Worm (Caenorhabditis elegans) whole organism, young adult: ENCODE measurements around the gene C16C8.27.

Source experiments
- B0261.1 ChIP-seq: sonication (generic microtip); optimal IDR thresholded peaks from 2 replicates; lab custom pipeline; 2016; ENCODE audit warnings: mild to moderate bottlenecking, missing genetic modification characterization, moderate library complexity, missing compliant biosample characterization
- ama-1 ChIP-seq, 3 experiments: fragments of 150-350 bp in 1 of 3; sonication (generic microtip) in 2 of 3; optimal IDR thresholded peaks; 2 replicates each; lab custom pipeline; 2014 to 2018; ENCODE audit warnings: missing biosample characterization in 2 of 3, missing genetic modification characterization in 2 of 3, missing genetic modification reagents in 2 of 3
- hlh-26 ChIP-seq: fragments of 200-800 bp; sonication (Bioruptor generic); conservative IDR thresholded peaks from 2 replicates; pipeline ENCODE4 v1.3.6; 2022; ENCODE audit warnings: missing genetic modification reagents, missing genetic modification characterization, missing compliant biosample characterization
- lsy-27 ChIP-seq: sonication (generic microtip); optimal IDR thresholded peaks from 2 replicates; lab custom pipeline; 2017; ENCODE audit warnings: missing genetic modification characterization, mild to moderate bottlenecking, missing compliant biosample characterization, antibody characterized with exemption, missing genotype, borderline replicate concordance; ENCODE audit not compliant: insufficient read depth
- pha-4 ChIP-seq: fragments of 150-350 bp; sonication (generic microtip); optimal IDR thresholded peaks from 2 replicates; lab custom pipeline; 2014; ENCODE audit warnings: missing biosample characterization, missing genetic modification reagents, missing genetic modification characterization

DNA sequence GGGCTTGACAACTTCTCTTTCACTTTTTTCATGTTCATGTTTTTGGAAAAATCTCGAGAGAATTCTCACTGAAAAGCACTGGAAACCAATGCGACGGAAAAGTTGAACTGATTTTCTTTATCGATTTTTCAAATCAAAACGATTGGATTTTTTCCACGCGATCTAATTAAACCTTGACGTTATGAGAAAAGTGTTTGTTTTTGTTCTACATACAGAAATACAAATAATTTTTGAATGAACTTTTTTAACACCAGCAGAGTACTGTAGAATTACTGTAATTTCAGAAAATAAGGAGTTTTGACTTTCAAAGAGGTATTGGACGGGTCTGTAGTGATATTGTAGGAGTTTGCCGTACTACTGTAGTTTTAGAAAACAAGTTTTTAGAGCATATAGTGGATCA, 38.6 kb upstream of the C16C8.27 start, which contains the start of gene nep-10:
- TF ChIP-seq hlh-26 (no peak), B0261.1 (tag; lab: Kevin White, UChicago) (no peak), pha-4 (no peak), ama-1 (optimal IDR thresholded peaks at IDR 0.05; lab: Kevin White, UChicago) (no peak), ama-1 (GFP tag; optimal IDR thresholded peaks at IDR 0.05; lab: Kevin White, UChicago) (no peak), lsy-27 (tag; lab: Kevin White, UChicago) (no peak)
